Worm (Caenorhabditis elegans): ENCODE results near the gene F28A12.3.

F28A12.3 gene

ce11 chrV:8594105-8594964, 46.8 kb downstream of the F28A12.3 start, which contains the start of gene tag-196:
Gene tag-196, plus strand, starts transcription at chrV:8594914.
- no peak for TF ChIP-seq ceh-13 (GFP tag; optimal IDR thresholded peaks at IDR 0.05)
- TF ChIP-seq pes-1 (GFP tag; IDR thresholded peaks at IDR 0.05): no peak
- TF ChIP-seq scrt-1 (GFP tag; IDR thresholded peaks at IDR 0.05): no peak
- no peak for TF ChIP-seq aly-1 (tag; optimal IDR thresholded peaks at IDR 0.05)
- TF ChIP-seq B0310.2 (tag; optimal IDR thresholded peaks at IDR 0.05): no peak
- TF ChIP-seq tra-4 (tag; optimal IDR thresholded peaks at IDR 0.05): no peak
- no peak for TF ChIP-seq ama-1 (optimal IDR thresholded peaks at IDR 0.05)
- no peak for TF ChIP-seq hmbx-1 (tag; optimal IDR thresholded peaks at IDR 0.05)
- no peak for TF ChIP-seq sea-1 (GFP tag; conservative IDR thresholded peaks at IDR 0.05)
- TF ChIP-seq F13C5.2 (tag; optimal IDR thresholded peaks at IDR 0.05): no peak
- no peak for TF ChIP-seq ceh-36 (tag; optimal IDR thresholded peaks at IDR 0.05)
- TF ChIP-seq hnd-1 (tag; optimal IDR thresholded peaks at IDR 0.05): no peak
- no peak for TF ChIP-seq flt-1 (GFP tag; IDR thresholded peaks at IDR 0.05)

- no peak for TF ChIP-seq pes-1 (GFP tag; IDR thresholded peaks at IDR 0.05)
- TF ChIP-seq ceh-13 (GFP tag; optimal IDR thresholded peaks at IDR 0.05): no peak
- no peak for TF ChIP-seq tra-4 (tag; optimal IDR thresholded peaks at IDR 0.05)
- TF ChIP-seq hmbx-1 (tag; optimal IDR thresholded peaks at IDR 0.05): no peak
- TF ChIP-seq B0310.2 (tag; optimal IDR thresholded peaks at IDR 0.05): no peak
- no peak for TF ChIP-seq tbx-37 (GFP tag; conservative IDR thresholded peaks at IDR 0.05)
- TF ChIP-seq flt-1 (GFP tag; IDR thresholded peaks at IDR 0.05): no peak
- TF ChIP-seq sea-1 (GFP tag; conservative IDR thresholded peaks at IDR 0.05): no peak
- TF ChIP-seq scrt-1 (GFP tag; IDR thresholded peaks at IDR 0.05): no peak
Observed at ce11 chrV:8592691-8593307, 48.4 kb downstream of the F28A12.3 start.
